Worm (Caenorhabditis elegans) whole organism, late embryonic: ENCODE data around the gene ssp-36.

Experiments
- ahr-1 ChIP-seq: sonication (generic microtip); optimal IDR thresholded peaks from 2 replicates; lab custom pipeline; 2016; ENCODE audit warnings: missing genetic modification characterization, missing compliant biosample characterization
- ama-1 ChIP-seq: fragments of 150-350 bp; optimal IDR thresholded peaks from 2 replicates; lab custom pipeline; 2014
- ceh-19 ChIP-seq: fragments of 200-800 bp; sonication (Bioruptor generic); optimal IDR thresholded peaks from 2 replicates; lab custom pipeline; 2018; ENCODE audit warnings: mild to moderate bottlenecking, missing genetic modification characterization, missing compliant biosample characterization
- ceh-48 ChIP-seq: sonication (generic microtip); optimal IDR thresholded peaks from 2 replicates; lab custom pipeline; 2016; ENCODE audit warnings: missing genetic modification characterization, inconsistent platforms, missing compliant biosample characterization
- dmd-4 ChIP-seq: sonication (generic microtip); optimal IDR thresholded peaks from 2 replicates; lab custom pipeline; 2016; ENCODE audit warnings: borderline replicate concordance, missing genetic modification characterization, missing compliant biosample characterization
- elt-2 ChIP-seq: sonication (generic microtip); optimal IDR thresholded peaks from 2 replicates; lab custom pipeline; 2016; ENCODE audit warnings: missing genetic modification reagents, missing genetic modification characterization, missing compliant biosample characterization
- fkh-10 ChIP-seq: fragments of 150-350 bp; optimal IDR thresholded peaks from 2 replicates; lab custom pipeline; 2014; ENCODE audit warnings: missing biosample characterization, missing genetic modification reagents, missing genetic modification characterization
- hlh-13 ChIP-seq: fragments of 200-800 bp; sonication (Bioruptor generic); optimal IDR thresholded peaks from 2 replicates; lab custom pipeline; 2018; ENCODE audit warnings: mild to moderate bottlenecking, missing genetic modification characterization, missing compliant biosample characterization
- hlh-30 ChIP-seq: sonication (generic microtip); optimal IDR thresholded peaks from 2 replicates; lab custom pipeline; 2017; ENCODE audit warnings: antibody characterized with exemption, missing genetic modification characterization, missing compliant biosample characterization; ENCODE audit not compliant: insufficient read depth
- nfya-1 ChIP-seq: sonication (generic microtip); optimal IDR thresholded peaks from 2 replicates; lab custom pipeline; 2017; ENCODE audit warnings: missing genetic modification characterization, mild to moderate bottlenecking, missing compliant biosample characterization, antibody characterized with exemption, moderate library complexity
- npax-4 ChIP-seq: sonication (generic microtip); optimal IDR thresholded peaks from 2 replicates; lab custom pipeline; 2016; ENCODE audit warnings: missing genetic modification characterization, missing compliant biosample characterization
- pha-2 ChIP-seq: sonication (generic microtip); optimal IDR thresholded peaks from 2 replicates; lab custom pipeline; 2017; ENCODE audit warnings: mild to moderate bottlenecking, missing genetic modification characterization, missing compliant biosample characterization
- pros-1 ChIP-seq: fragments of 150-350 bp; optimal IDR thresholded peaks from 2 replicates; lab custom pipeline; 2014; ENCODE audit warnings: missing biosample characterization, missing genetic modification reagents, missing genetic modification characterization
- ztf-16 ChIP-seq: sonication (generic microtip); optimal IDR thresholded peaks from 2 replicates; lab custom pipeline; 2017; ENCODE audit warnings: missing genetic modification characterization, missing compliant biosample characterization

- TF ChIP-seq hlh-13 (GFP tag; lab: Kevin White, UChicago) (no peak), elt-2 (tag; lab: Kevin White, UChicago) (no peak), npax-4 (tag; lab: Kevin White, UChicago) (no peak), ceh-48 (no peak), ztf-16 (tag; lab: Kevin White, UChicago) (no peak), hlh-30 (tag; lab: Kevin White, UChicago) (no peak), ceh-19 (GFP tag; lab: Kevin White, UChicago) (no peak), ahr-1 (tag; lab: Kevin White, UChicago) (no peak), dmd-4 (tag; lab: Kevin White, UChicago) (no peak), pros-1 (tag; lab: Kevin White, UChicago) (no peak), pha-2 (no peak), nfya-1 (no peak), ama-1 (lab: Kevin White, UChicago) (no peak), fkh-10 (GFP tag; lab: Kevin White, UChicago) (no peak)
Observed at ce11 chrIV:9742883-9743282, 23.3 kb downstream of the ssp-36 start, which contains the start of gene C28D4.7.
